Fruit fly (Drosophila melanogaster) Kc167 (cell line): ENCODE data around the gene Atg2.
A peak's percentile ranks its signal among the peaks of the same experiment; 100 is the strongest.

Source experiments
- Myc ChIP-seq: fragments of >200 bp; optimal IDR thresholded peaks from 2 replicates; lab custom pipeline; 2017; ENCODE audit warnings: missing external identifiers
- Sin3A ChIP-seq: fragments of >200 bp; optimal IDR thresholded peaks from 2 replicates; lab custom pipeline; 2018; ENCODE audit warnings: missing external identifiers
- h ChIP-seq: fragments of >200 bp; optimal IDR thresholded peaks from 3 replicates; lab custom pipeline; 2018; ENCODE audit warnings: missing external identifiers
- insv ChIP-seq: fragments of >200 bp; optimal IDR thresholded peaks from 3 replicates; lab custom pipeline; 2018; ENCODE audit warnings: missing external identifiers
- psq ChIP-seq: fragments of >200 bp; optimal IDR thresholded peaks from 2 replicates; lab custom pipeline; 2017; ENCODE audit warnings: missing external identifiers
- ttk ChIP-seq: sonication (Bioruptor generic); optimal IDR thresholded peaks from 2 replicates; lab custom pipeline; 2017; ENCODE audit warnings: missing external identifiers

Atg2 gene

dm6 chr3L:2765013-2765738 lies 9.0 kb upstream of the Atg2 start:
- no peak for TF ChIP-seq ttk (lab: Kevin White, UChicago)

- TF ChIP-seq psq, result peak; percentile 50
- TF ChIP-seq insv (lab: Kevin White, UChicago), result no peak
- TF ChIP-seq ttk (lab: Kevin White, UChicago), result no peak
- no peak for TF ChIP-seq h (lab: Kevin White, UChicago)
- TF ChIP-seq Sin3A, result no peak
Measured at dm6 chr3L:2765794-2766268, 8.3 kb upstream of the Atg2 start.

- no peak for TF ChIP-seq h (lab: Kevin White, UChicago)
- no peak for TF ChIP-seq insv (lab: Kevin White, UChicago)
- TF ChIP-seq ttk (lab: Kevin White, UChicago), result no peak
- TF ChIP-seq psq, result no peak
- no peak for TF ChIP-seq Sin3A
- TF ChIP-seq Myc (lab: Kevin White, UChicago), result no peak
Measured at dm6 chr3L:2766269-2767088, 7.7 kb upstream of the Atg2 start, which contains the start of the genes Mrtf and Non2. Gene Mrtf (minus strand): TSS chr3L:2766536. Gene Non2 (plus strand): TSS chr3L:2766999.

- no peak for TF ChIP-seq Myc (lab: Kevin White, UChicago)
- TF ChIP-seq insv (lab: Kevin White, UChicago), result no peak
- no peak for TF ChIP-seq psq
- TF ChIP-seq Sin3A, result no peak
Measured at dm6 chr3L:2772045-2772444, 2.1 kb upstream of the Atg2 start, which contains the start of gene AhcyL1. Gene AhcyL1 (minus strand): TSS chr3L:2772325.

- TF ChIP-seq Sin3A (no peak), psq (no peak), h (lab: Kevin White, UChicago) (no peak), ttk (lab: Kevin White, UChicago) (no peak), Myc (lab: Kevin White, UChicago) (no peak)
Measured at dm6 chr3L:2780711-2781110, 6.6 kb downstream of the Atg2 start, which contains the start of gene mRpS35. Gene mRpS35 (plus strand): TSS chr3L:2780899.

dm6 chr3L:2781991-2782677 lies 8.0 kb downstream of the Atg2 start, which contains the start of gene Pgant6:
Gene Pgant6 (plus strand): TSS chr3L:2782255.
- TF ChIP-seq h (lab: Kevin White, UChicago), result no peak
- no peak for TF ChIP-seq Sin3A
- no peak for TF ChIP-seq psq
- TF ChIP-seq ttk (lab: Kevin White, UChicago), result no peak
- TF ChIP-seq Myc (lab: Kevin White, UChicago), result no peak
- no peak for TF ChIP-seq insv (lab: Kevin White, UChicago)

- TF ChIP-seq insv (lab: Kevin White, UChicago), result no peak
- TF ChIP-seq psq, result no peak
- no peak for TF ChIP-seq h (lab: Kevin White, UChicago)
- TF ChIP-seq ttk (lab: Kevin White, UChicago), result no peak
- no peak for TF ChIP-seq Myc (lab: Kevin White, UChicago)
- no peak for TF ChIP-seq Sin3A
Measured at dm6 chr3L:2782678-2783027, 8.5 kb downstream of the Atg2 start.

dm6 chr3L:2785941-2786340 lies 11.8 kb downstream of the Atg2 start:
- TF ChIP-seq h (lab: Kevin White, UChicago), result no peak
- no peak for TF ChIP-seq Myc (lab: Kevin White, UChicago)
- no peak for TF ChIP-seq Sin3A
- TF ChIP-seq insv (lab: Kevin White, UChicago), result no peak
- no peak for TF ChIP-seq psq
- TF ChIP-seq ttk (lab: Kevin White, UChicago), result no peak

dm6 chr3L:2795363-2795957 lies 21.3 kb downstream of the Atg2 start:
- no peak for TF ChIP-seq h (lab: Kevin White, UChicago)
- no peak for TF ChIP-seq Myc (lab: Kevin White, UChicago)
- no peak for TF ChIP-seq Sin3A
- no peak for TF ChIP-seq insv (lab: Kevin White, UChicago)
- TF ChIP-seq ttk (lab: Kevin White, UChicago), result no peak
- TF ChIP-seq psq, result no peak

- no peak for TF ChIP-seq Myc (lab: Kevin White, UChicago)
- no peak for TF ChIP-seq Sin3A
- TF ChIP-seq ttk (lab: Kevin White, UChicago), result no peak
- no peak for TF ChIP-seq psq
- TF ChIP-seq insv (lab: Kevin White, UChicago), result no peak
- no peak for TF ChIP-seq h (lab: Kevin White, UChicago)
Measured at dm6 chr3L:2796242-2796641, 22.1 kb downstream of the Atg2 start.

dm6 chr3L:2798463-2798993 lies 24.4 kb downstream of the Atg2 start:
- TF ChIP-seq insv (lab: Kevin White, UChicago) (no peak), psq (no peak), ttk (lab: Kevin White, UChicago) (no peak)
